Worm (Caenorhabditis elegans): ENCODE results near the gene C18H7.1.
A peak's percentile ranks its signal among the peaks of the same experiment; 100 is the strongest.

C18H7.1 gene

DNA sequence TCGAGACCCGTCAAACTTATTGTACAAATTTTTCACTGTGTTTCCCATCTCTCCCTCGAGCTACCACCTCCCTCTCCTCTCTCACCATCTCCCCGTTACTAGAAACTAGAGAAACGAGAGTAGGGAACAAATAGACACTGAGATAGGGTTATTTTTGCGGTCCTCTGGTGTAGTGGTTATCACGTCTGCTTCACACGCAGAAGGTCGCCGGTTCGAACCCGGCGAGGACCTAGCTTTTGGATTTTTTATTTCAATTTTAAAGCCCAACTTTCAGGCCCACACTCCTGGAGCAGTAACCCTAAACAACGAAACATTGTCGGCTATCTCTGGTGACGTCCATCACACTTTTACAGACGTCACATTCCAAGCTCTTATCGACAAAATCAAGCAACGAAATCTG lies 5.0 kb downstream of the C18H7.1 start (continued):
- TF ChIP-seq K11D2.4 (GFP tag; IDR thresholded peaks at IDR 0.05) (peak; percentile 48; the same call in 1 of the 2 replicates), rcor-1 (GFP tag; IDR thresholded peaks at IDR 0.05) (peak; percentile 42; the same call in 1 of the 2 replicates), hlh-12 (tag; optimal IDR thresholded peaks at IDR 0.05) (peak; percentile 45), nfya-2 (GFP tag; IDR thresholded peaks at IDR 0.05) (no peak), rpc-1 (optimal IDR thresholded peaks at IDR 0.05) (peak; percentile 87), rpc-1 (tag; optimal IDR thresholded peaks at IDR 0.05) (peak; percentile 84)

DNA sequence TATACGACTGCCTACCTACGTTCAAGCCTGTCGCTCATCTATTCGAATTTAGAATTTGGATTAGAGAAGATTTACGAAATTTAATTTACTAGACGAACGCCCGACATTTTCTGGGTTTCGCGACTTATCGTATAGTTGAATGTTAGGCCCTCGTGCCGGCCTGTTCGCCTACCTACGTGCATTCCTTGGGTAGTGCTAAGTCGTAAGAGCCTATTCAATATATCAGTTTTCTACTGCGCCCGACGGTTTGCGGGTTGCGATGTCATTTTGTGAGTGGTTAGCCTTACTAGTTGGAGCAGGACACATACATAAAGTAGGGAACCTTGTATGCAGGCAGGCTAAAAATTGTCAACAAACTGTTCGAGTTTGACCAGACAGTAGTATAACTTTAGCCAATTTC lies 7.6 kb downstream of the C18H7.1 start:
- TF ChIP-seq egl-44 (GFP tag; IDR thresholded peaks at IDR 0.05) (no peak), dox-1 (GFP tag; IDR thresholded peaks at IDR 0.05) (no peak), xnd-1 (tag; optimal IDR thresholded peaks at IDR 0.05) (no peak), sea-2 (GFP tag; IDR thresholded peaks at IDR 0.05) (no peak), Y53F4B.3 (GFP tag; IDR thresholded peaks at IDR 0.05) (no peak), ztf-3 (GFP tag; optimal IDR thresholded peaks at IDR 0.05) (no peak), mes-4 (tag; optimal IDR thresholded peaks at IDR 0.05) (no peak), F57A8.1 (GFP tag; optimal IDR thresholded peaks at IDR 0.05) (no peak), K12H6.12 (tag; optimal IDR thresholded peaks at IDR 0.05) (no peak), let-607 (tag; optimal IDR thresholded peaks at IDR 0.05) (no peak), F39B2.1 (GFP tag; IDR thresholded peaks at IDR 0.05) (no peak), lsl-1 (GFP tag; optimal IDR thresholded peaks at IDR 0.05) (no peak), hrde-1 (tag; optimal IDR thresholded peaks at IDR 0.05; ENCODE audit: borderline replicate concordance) (no peak), T26A5.8 (tag; optimal IDR thresholded peaks at IDR 0.05) (no peak), hmg-1.2 (GFP tag; IDR thresholded peaks at IDR 0.05) (no peak), tbp1 (GFP tag; optimal IDR thresholded peaks at IDR 0.05) (no peak)

DNA sequence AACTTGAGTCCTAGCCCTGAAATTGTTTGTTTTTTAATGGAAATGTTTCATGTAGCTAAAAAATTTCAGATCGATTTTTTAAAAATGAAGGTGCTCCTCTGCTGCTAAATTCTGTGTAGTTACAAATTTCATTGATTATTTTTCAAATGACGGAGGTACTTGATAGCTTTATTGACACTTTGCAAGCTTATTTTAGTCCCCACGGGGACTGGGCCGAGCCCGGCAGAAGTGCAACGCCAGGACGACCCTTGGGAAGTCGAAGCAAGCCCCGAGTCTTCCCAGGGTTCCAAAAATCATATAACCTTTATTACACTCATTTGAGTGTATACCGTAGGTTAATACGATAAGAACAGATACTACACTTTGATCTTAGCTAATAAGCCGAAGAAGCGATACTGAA lies 8.5 kb downstream of the C18H7.1 start:
- no peak for TF ChIP-seq snpc-4 (GFP tag; optimal IDR thresholded peaks at IDR 0.05)
- TF ChIP-seq snpc-4 (tag; optimal IDR thresholded peaks at IDR 0.05) = no peak
- TF ChIP-seq aptf-3 (GFP tag; IDR thresholded peaks at IDR 0.05) = 0 out of 2 replicates have a peak, but pooled peaks have one; percentile 23
- TF ChIP-seq ceh-79 (tag; optimal IDR thresholded peaks at IDR 0.05) = no peak
- no peak for TF ChIP-seq unc-130 (GFP tag; optimal IDR thresholded peaks at IDR 0.05)
- no peak for TF ChIP-seq lsy-27 (tag; optimal IDR thresholded peaks at IDR 0.05; ENCODE audit: borderline replicate concordance, insufficient read depth)
- TF ChIP-seq F52B5.7 (tag; optimal IDR thresholded peaks at IDR 0.05) = no peak
- TF ChIP-seq ZK185.1 (tag; optimal IDR thresholded peaks at IDR 0.05; ENCODE audit: poor library complexity, severe bottlenecking) = no peak
- TF ChIP-seq aptf-2 (GFP tag; conservative IDR thresholded peaks at IDR 0.05) = peak; percentile 56; the same call in 1 of the 2 replicates
- TF ChIP-seq dox-1 (GFP tag; IDR thresholded peaks at IDR 0.05) = no peak
- no peak for TF ChIP-seq ztf-3 (GFP tag; optimal IDR thresholded peaks at IDR 0.05)
- no peak for TF ChIP-seq xnd-1 (tag; optimal IDR thresholded peaks at IDR 0.05)
- peak; percentile 37; the same call in 1 of the 2 replicates for TF ChIP-seq D2030.7 (GFP tag; IDR thresholded peaks at IDR 0.05)
- no peak for TF ChIP-seq ztf-25 (GFP tag; IDR thresholded peaks at IDR 0.05)
- TF ChIP-seq Y53G8AR.9 (GFP tag; conservative IDR thresholded peaks at IDR 0.05) = no peak
- TF ChIP-seq fkh-3 (tag; optimal IDR thresholded peaks at IDR 0.05) = no peak
- no peak for TF ChIP-seq Y56A3A.18 (GFP tag; IDR thresholded peaks at IDR 0.05)
- no peak for TF ChIP-seq lir-1 (GFP tag; conservative IDR thresholded peaks at IDR 0.05)
- TF ChIP-seq ets-4 (GFP tag; optimal IDR thresholded peaks at IDR 0.05) = no peak
- TF ChIP-seq Y53F4B.3 (GFP tag; IDR thresholded peaks at IDR 0.05) = no peak
- no peak for TF ChIP-seq ztf-22 (GFP tag; optimal IDR thresholded peaks at IDR 0.05)
- TF ChIP-seq ztf-6 (GFP tag; IDR thresholded peaks at IDR 0.05) = no peak
- TF ChIP-seq sdz-38 (tag; optimal IDR thresholded peaks at IDR 0.05) = no peak
- no peak for TF ChIP-seq athp-1 (tag; optimal IDR thresholded peaks at IDR 0.05)
- peak; percentile 81 for TF ChIP-seq attf-6 (GFP tag; IDR thresholded peaks at IDR 0.05)

Measured in whole organism, young adult.